Fruit fly (Drosophila melanogaster): ENCODE data around the gene Naglu.

Gene Naglu

dm6 chr2L:8362273-8362954 lies 49.3 kb downstream of the Naglu start, which contains the start of gene CG7627 (continued):
- peak; percentile 27; the same call in 1 of the 2 replicates for TF ChIP-seq CG13287 (GFP tag; IDR thresholded peaks at IDR 0.05; ENCODE audit: partially characterized antibody)
- TF ChIP-seq Myb (GFP tag; optimal IDR thresholded peaks at IDR 0.05): peak; percentile 65
- TF ChIP-seq lbe (GFP tag; optimal IDR thresholded peaks at IDR 0.05): peak; percentile 65
- peak; percentile 40; the same call in 1 of the 3 replicates for TF ChIP-seq jigr1 (GFP tag; IDR thresholded peaks at IDR 0.05)
- TF ChIP-seq pan (optimal IDR thresholded peaks at IDR 0.05): no peak
- TF ChIP-seq pan (GFP tag; optimal IDR thresholded peaks at IDR 0.05 in 1 of 2, IDR thresholded peaks at IDR 0.05 in 1 of 2): peak in 1 of 2 experiments; percentile 83
- peak; percentile 54 for TF ChIP-seq Oli (tag; optimal IDR thresholded peaks at IDR 0.05)
- TF ChIP-seq mld (GFP tag; IDR thresholded peaks at IDR 0.05; ENCODE audit: partially characterized antibody): no peak
- TF ChIP-seq Mrtf (GFP tag; IDR thresholded peaks at IDR 0.05): peak; percentile 80
- TF ChIP-seq Meics (GFP tag; optimal IDR thresholded peaks at IDR 0.05): peak; percentile 84
- peak; percentile 38 for TF ChIP-seq CG7987 (GFP tag; optimal IDR thresholded peaks at IDR 0.05)
- peak; percentile 50 for TF ChIP-seq CG8281 (tag; optimal IDR thresholded peaks at IDR 0.05)
- TF ChIP-seq Side (GFP tag; optimal IDR thresholded peaks at IDR 0.05): peak; percentile 70
- peak; percentile 58 for TF ChIP-seq wdn (GFP tag; IDR thresholded peaks at IDR 0.05)
- TF ChIP-seq CG6854 (GFP tag; optimal IDR thresholded peaks at IDR 0.05): peak; percentile 60
- TF ChIP-seq Hmr (GFP tag; optimal IDR thresholded peaks at IDR 0.05): peak; percentile 84
- TF ChIP-seq h (optimal IDR thresholded peaks at IDR 0.05): no peak
- peak; percentile 27 for TF ChIP-seq Dref (GFP tag; IDR thresholded peaks at IDR 0.05)
- no peak for TF ChIP-seq Lpt (GFP tag; optimal IDR thresholded peaks at IDR 0.05)
- TF ChIP-seq CG17829 (tag; optimal IDR thresholded peaks at IDR 0.05): peak; percentile 72
- TF ChIP-seq CG5953 (GFP tag; IDR thresholded peaks at IDR 0.05): no peak
- peak; percentile 59 for TF ChIP-seq pnt (GFP tag; optimal IDR thresholded peaks at IDR 0.05)
- TF ChIP-seq caup (GFP tag; optimal IDR thresholded peaks at IDR 0.05; ENCODE audit: severe bottlenecking): peak; percentile 73
- peak; percentile 47 for TF ChIP-seq Abd-B (GFP tag; optimal IDR thresholded peaks at IDR 0.05)
- TF ChIP-seq pb (GFP tag; optimal IDR thresholded peaks at IDR 0.05): peak; percentile 67
- peak; percentile 1 for TF ChIP-seq CG15011 (GFP tag; optimal IDR thresholded peaks at IDR 0.05)
- no peak for TF ChIP-seq cg (GFP tag; optimal IDR thresholded peaks at IDR 0.05)
- TF ChIP-seq CG3995 (GFP tag; optimal IDR thresholded peaks at IDR 0.05): peak; percentile 7
- TF ChIP-seq gcm2 (GFP tag; optimal IDR thresholded peaks at IDR 0.05): peak; percentile 57
- peak; percentile 46 for TF ChIP-seq HmgZ (tag; optimal IDR thresholded peaks at IDR 0.05)
- 0 out of 2 replicates have a peak, but pooled peaks have one; percentile 42 for TF ChIP-seq CG42726 (GFP tag; IDR thresholded peaks at IDR 0.05; ENCODE audit: partially characterized antibody)
- TF ChIP-seq Dfd (GFP tag; optimal IDR thresholded peaks at IDR 0.05): no peak
- TF ChIP-seq CG10565 (GFP tag; optimal IDR thresholded peaks at IDR 0.05): no peak
- TF ChIP-seq btn (GFP tag; optimal IDR thresholded peaks at IDR 0.05): peak; percentile 19
- peak; percentile 56 to 76 for TF ChIP-seq chif (GFP tag; optimal IDR thresholded peaks at IDR 0.05)
- peak; percentile 47 for TF ChIP-seq ewg (GFP tag; optimal IDR thresholded peaks at IDR 0.05)
- TF ChIP-seq CG6272 (GFP tag; IDR thresholded peaks at IDR 0.05): peak; percentile 58
- TF ChIP-seq al (GFP tag; IDR thresholded peaks at IDR 0.05): peak; percentile 75
- TF ChIP-seq CTCF (GFP tag; optimal IDR thresholded peaks at IDR 0.05): no peak
- TF ChIP-seq tll (GFP tag; optimal IDR thresholded peaks at IDR 0.05): no peak
- no peak for TF ChIP-seq prd (optimal IDR thresholded peaks at IDR 0.05)
- TF ChIP-seq prd (GFP tag; IDR thresholded peaks at IDR 0.05): peak; percentile 81
- TF ChIP-seq MTF-1 (GFP tag; optimal IDR thresholded peaks at IDR 0.05; ENCODE audit: borderline replicate concordance): peak; percentile 29
- TF ChIP-seq kay (GFP tag; optimal IDR thresholded peaks at IDR 0.05): peak; percentile 31
- peak; percentile 61 for TF ChIP-seq CG8924 (tag; optimal IDR thresholded peaks at IDR 0.05)
- peak; percentile 75 for TF ChIP-seq CG13894 (tag; optimal IDR thresholded peaks at IDR 0.05)
- peak; percentile 20 for TF ChIP-seq kah (GFP tag; optimal IDR thresholded peaks at IDR 0.05)
- TF ChIP-seq dati (GFP tag; IDR thresholded peaks at IDR 0.05): peak; percentile 61; the same call in 1 of the 2 replicates
- TF ChIP-seq ind (GFP tag; optimal IDR thresholded peaks at IDR 0.05): peak; percentile 78
- TF ChIP-seq CG3847 (GFP tag; IDR thresholded peaks at IDR 0.05): peak; percentile 74

Data from whole organism, embryonic.